Worm (Caenorhabditis elegans) whole organism, young adult: ENCODE measurements around the gene tsr-1.

Experiments
- F33H1.4 ChIP-seq: fragments of 200-800 bp; sonication (Bioruptor generic); IDR thresholded peaks from 2 replicates; pipeline ENCODE4 v1.3.6; 2022; ENCODE audit warnings: missing genetic modification reagents, missing genetic modification characterization, missing compliant biosample characterization
- T07F8.4 ChIP-seq: sonication (generic microtip); optimal IDR thresholded peaks from 2 replicates; lab custom pipeline; 2016; ENCODE audit warnings: mild to moderate bottlenecking, missing genetic modification characterization, moderate library complexity, missing compliant biosample characterization
- T26A5.8 ChIP-seq: sonication (generic microtip); optimal IDR thresholded peaks from 2 replicates; lab custom pipeline; 2016; ENCODE audit warnings: missing genetic modification characterization, missing compliant biosample characterization
- Y67H2A.10 ChIP-seq: fragments of 200-800 bp; sonication (Bioruptor generic); conservative IDR thresholded peaks from 2 replicates; pipeline ENCODE4 v1.3.6; 2022; ENCODE audit warnings: missing genetic modification reagents, missing genetic modification characterization, missing compliant biosample characterization
- Y79H2A.3 ChIP-seq: fragments of 200-800 bp; sonication (Bioruptor generic); conservative IDR thresholded peaks from 2 replicates; pipeline ENCODE4 v1.3.6; 2022; ENCODE audit warnings: missing genetic modification reagents, missing genetic modification characterization, missing compliant biosample characterization
- Y95B8A.8 ChIP-seq: fragments of 200-800 bp; sonication (Bioruptor generic); IDR thresholded peaks from 2 replicates; pipeline ENCODE4 v1.3.6; 2022; ENCODE audit warnings: missing genetic modification reagents, missing genetic modification characterization, missing compliant biosample characterization
- akir-1 ChIP-seq: fragments of 200-800 bp; sonication (Bioruptor generic); optimal IDR thresholded peaks from 2 replicates; lab custom pipeline; 2018; ENCODE audit warnings: mild to moderate bottlenecking, missing genetic modification characterization, moderate library complexity, missing compliant biosample characterization
- ama-1 ChIP-seq, 3 experiments: fragments of 150-350 bp in 1 of 3; sonication (generic microtip) in 2 of 3; optimal IDR thresholded peaks; 2 replicates each; lab custom pipeline; 2014 to 2018; ENCODE audit warnings: missing biosample characterization in 2 of 3, missing genetic modification characterization in 2 of 3, missing genetic modification reagents in 2 of 3
- atf-7 ChIP-seq: sonication (generic microtip); optimal IDR thresholded peaks from 2 replicates; lab custom pipeline; 2017; ENCODE audit warnings: mild to moderate bottlenecking, missing genetic modification characterization, missing compliant biosample characterization
- bed-2 ChIP-seq: fragments of 200-800 bp; sonication (Bioruptor generic); IDR thresholded peaks from 2 replicates; pipeline ENCODE4 v1.3.6; 2022; ENCODE audit warnings: missing genetic modification reagents, missing genetic modification characterization, missing compliant biosample characterization
- ccch-3 ChIP-seq: fragments of 200-800 bp; sonication (Bioruptor generic); optimal IDR thresholded peaks from 2 replicates; lab custom pipeline; 2018; ENCODE audit warnings: mild to moderate bottlenecking, missing genetic modification characterization, missing compliant biosample characterization
- cebp-1 ChIP-seq, 2 experiments: fragments of 200-800 bp in 1 of 2; sonication (Bioruptor generic) in 1 of 2; sonication (generic microtip) in 1 of 2; IDR thresholded peaks in 1 of 2; optimal IDR thresholded peaks in 1 of 2; 2 replicates each; pipeline versions ENCODE4 v1.3.6 to Lab custom; 2017 to 2022; ENCODE audit warnings: missing compliant biosample characterization in 2 of 2, missing genetic modification characterization in 2 of 2, mild to moderate bottlenecking in 1 of 2, missing genetic modification reagents in 1 of 2, moderate library complexity in 1 of 2
- ceh-79 ChIP-seq: sonication (generic microtip); optimal IDR thresholded peaks from 2 replicates; lab custom pipeline; 2017; ENCODE audit warnings: mild to moderate bottlenecking, missing genetic modification characterization, missing compliant biosample characterization
- fkh-3 ChIP-seq: sonication (generic microtip); optimal IDR thresholded peaks from 2 replicates; lab custom pipeline; 2016; ENCODE audit warnings: mild to moderate bottlenecking, missing genetic modification characterization, missing compliant biosample characterization
- gei-17 ChIP-seq: fragments of 200-800 bp; sonication (Bioruptor generic); optimal IDR thresholded peaks from 2 replicates; lab custom pipeline; 2018; ENCODE audit warnings: mild to moderate bottlenecking, missing genetic modification characterization, missing compliant biosample characterization
- him-1 ChIP-seq: sonication (generic microtip); optimal IDR thresholded peaks from 2 replicates; lab custom pipeline; 2016; ENCODE audit warnings: missing genotype, missing genetic modification reagents, missing genetic modification characterization, missing compliant biosample characterization
- hlh-26 ChIP-seq: fragments of 200-800 bp; sonication (Bioruptor generic); conservative IDR thresholded peaks from 2 replicates; pipeline ENCODE4 v1.3.6; 2022; ENCODE audit warnings: missing genetic modification reagents, missing genetic modification characterization, missing compliant biosample characterization
- hmg-1.2 ChIP-seq: fragments of 200-800 bp; sonication (Bioruptor generic); IDR thresholded peaks from 2 replicates; pipeline ENCODE4 v1.3.6; 2022; ENCODE audit warnings: missing genetic modification reagents, missing genetic modification characterization, missing compliant biosample characterization
- lag-1 ChIP-seq: fragments of 200-800 bp; sonication (Bioruptor generic); IDR thresholded peaks from 2 replicates; pipeline ENCODE4 v1.3.6; 2022; ENCODE audit warnings: missing genetic modification reagents, missing genetic modification characterization, missing compliant biosample characterization
- lin-35 ChIP-seq, 3 experiments: fragments of 150-350 bp in 2 of 3; sonication (generic microtip) in 1 of 3; optimal IDR thresholded peaks; 2 replicates each; lab custom pipeline; 2014 to 2018; ENCODE audit warnings: missing biosample characterization in 3 of 3, missing genetic modification characterization in 3 of 3, missing genetic modification reagents in 3 of 3
- madf-10 ChIP-seq: sonication (generic microtip); optimal IDR thresholded peaks from 2 replicates; lab custom pipeline; 2016; ENCODE audit warnings: mild to moderate bottlenecking, missing genetic modification characterization, missing compliant biosample characterization
- madf-6 ChIP-seq: fragments of 200-800 bp; sonication (Bioruptor generic); IDR thresholded peaks from 2 replicates; pipeline ENCODE4 v1.3.6; 2022; ENCODE audit warnings: missing genetic modification reagents, missing genetic modification characterization, missing compliant biosample characterization
- madf-8 ChIP-seq: fragments of 200-800 bp; sonication (Bioruptor generic); conservative IDR thresholded peaks from 2 replicates; pipeline ENCODE4 v1.3.6; 2022; ENCODE audit warnings: missing genetic modification reagents, missing genetic modification characterization, missing compliant biosample characterization
- mes-4 ChIP-seq: sonication (generic microtip); optimal IDR thresholded peaks from 2 replicates; lab custom pipeline; 2016; ENCODE audit warnings: missing genotype, missing genetic modification characterization, missing compliant biosample characterization
- nfya-1 ChIP-seq: sonication (generic microtip); optimal IDR thresholded peaks from 2 replicates; lab custom pipeline; 2017; ENCODE audit warnings: antibody characterized with exemption, missing compliant biosample characterization, missing genetic modification characterization, borderline replicate concordance; ENCODE audit not compliant: insufficient read depth
- nfyb-1 ChIP-seq: fragments of 200-800 bp; sonication (Bioruptor generic); IDR thresholded peaks from 2 replicates; pipeline ENCODE4 v1.3.6; 2022; ENCODE audit warnings: missing genetic modification reagents, missing genetic modification characterization, missing compliant biosample characterization
- nhr-120 ChIP-seq: fragments of 200-800 bp; sonication (Bioruptor generic); IDR thresholded peaks from 2 replicates; pipeline ENCODE4 v1.3.6; 2022; ENCODE audit warnings: missing genetic modification characterization, missing compliant biosample characterization
- nhr-179 ChIP-seq: sonication (generic microtip); optimal IDR thresholded peaks from 2 replicates; lab custom pipeline; 2016; ENCODE audit warnings: mild to moderate bottlenecking, missing genetic modification characterization, missing compliant biosample characterization
- nhr-80 ChIP-seq: sonication (generic microtip); optimal IDR thresholded peaks from 2 replicates; lab custom pipeline; 2016; ENCODE audit warnings: missing genetic modification characterization, missing compliant biosample characterization
- rcor-1 ChIP-seq: fragments of 200-800 bp; sonication (Bioruptor generic); IDR thresholded peaks from 2 replicates; pipeline ENCODE4 v1.3.6; 2022; ENCODE audit warnings: missing genetic modification reagents, missing genetic modification characterization, missing compliant biosample characterization
- sdz-38 ChIP-seq: sonication (generic microtip); optimal IDR thresholded peaks from 2 replicates; lab custom pipeline; 2016; ENCODE audit warnings: missing genotype, missing genetic modification characterization, missing compliant biosample characterization
- snpc-4 ChIP-seq, 5 experiments: fragments of 150-350 bp in 1 of 5; sonication (generic microtip) in 4 of 5; optimal IDR thresholded peaks; 2 replicates each; lab custom pipeline; 2014 to 2018; ENCODE audit warnings: missing genetic modification characterization in 5 of 5, missing biosample characterization in 3 of 5, antibody characterized with exemption in 2 of 5, mild to moderate bottlenecking in 2 of 5, missing compliant biosample characterization in 2 of 5, missing genotype in 2 of 5, moderate library complexity in 2 of 5, missing genetic modification reagents in 1 of 5
- sptf-2 ChIP-seq: fragments of 200-800 bp; sonication (Bioruptor generic); optimal IDR thresholded peaks from 2 replicates; lab custom pipeline; 2018; ENCODE audit warnings: mild to moderate bottlenecking, missing genetic modification characterization, missing compliant biosample characterization
- tbp1 ChIP-seq: fragments of 200-800 bp; sonication (Bioruptor generic); optimal IDR thresholded peaks from 2 replicates; lab custom pipeline; 2018; ENCODE audit warnings: mild to moderate bottlenecking, missing genetic modification characterization, missing compliant biosample characterization
- tbx-9 ChIP-seq: sonication (generic microtip); optimal IDR thresholded peaks from 2 replicates; lab custom pipeline; 2016; ENCODE audit warnings: borderline replicate concordance, missing genetic modification characterization, inconsistent platforms, missing compliant biosample characterization
- unc-130 ChIP-seq: sonication (generic microtip); optimal IDR thresholded peaks from 2 replicates; lab custom pipeline; 2016; ENCODE audit warnings: missing genetic modification reagents, missing genetic modification characterization, missing compliant biosample characterization
- zfh-2 ChIP-seq: fragments of 200-800 bp; sonication (Bioruptor generic); conservative IDR thresholded peaks from 2 replicates; pipeline ENCODE4 v1.3.6; 2022; ENCODE audit warnings: missing genetic modification reagents, missing genetic modification characterization, missing compliant biosample characterization
- ztf-6 ChIP-seq: fragments of 200-800 bp; sonication (Bioruptor generic); IDR thresholded peaks from 2 replicates; pipeline ENCODE4 v1.3.6; 2022; ENCODE audit warnings: missing genetic modification reagents, missing genetic modification characterization, missing compliant biosample characterization

Gene tsr-1

DNA sequence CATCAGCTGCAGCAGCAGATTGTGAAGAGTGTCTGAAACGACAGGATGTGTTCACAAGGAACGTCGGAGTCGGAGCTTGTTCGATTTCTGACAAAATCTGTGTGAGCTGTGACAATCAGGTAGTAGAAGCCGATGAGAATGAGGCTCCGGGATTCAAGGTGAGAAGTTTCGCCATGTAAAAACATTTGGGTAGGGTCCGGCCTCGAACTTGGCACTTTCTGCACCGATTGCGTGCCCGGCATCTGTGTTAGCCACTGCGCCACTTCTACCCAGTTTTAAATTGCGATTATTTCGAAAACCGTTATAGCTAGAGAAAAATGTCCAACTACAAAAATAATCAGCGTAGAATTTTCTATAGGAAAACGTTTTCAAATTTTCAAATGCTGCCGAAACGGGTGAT, 26.4 kb downstream of the tsr-1 start:
- TF ChIP-seq mes-4 (no peak), akir-1 (no peak), Y67H2A.10 (GFP tag; lab: Robert Waterston, UW) (no peak), him-1 (tag; lab: Kevin White, UChicago) (no peak), sdz-38 (tag; lab: Kevin White, UChicago) (no peak), Y95B8A.8 (GFP tag; lab: Robert Waterston, UW) (no peak), madf-8 (no peak), nfya-1 (no peak), tbx-9 (tag; lab: Kevin White, UChicago) (no peak), lag-1 (GFP tag; lab: Robert Waterston, UW) (no peak), cebp-1 (GFP tag; IDR thresholded peaks at IDR 0.05; lab: Robert Waterston, UW) (no peak), cebp-1 (tag; optimal IDR thresholded peaks at IDR 0.05; lab: Kevin White, UChicago) (no peak), ceh-79 (tag; lab: Kevin White, UChicago) (no peak), ccch-3 (no peak), F33H1.4 (GFP tag; lab: Robert Waterston, UW) (no peak), nfyb-1 (GFP tag; lab: Robert Waterston, UW) (no peak)

DNA sequence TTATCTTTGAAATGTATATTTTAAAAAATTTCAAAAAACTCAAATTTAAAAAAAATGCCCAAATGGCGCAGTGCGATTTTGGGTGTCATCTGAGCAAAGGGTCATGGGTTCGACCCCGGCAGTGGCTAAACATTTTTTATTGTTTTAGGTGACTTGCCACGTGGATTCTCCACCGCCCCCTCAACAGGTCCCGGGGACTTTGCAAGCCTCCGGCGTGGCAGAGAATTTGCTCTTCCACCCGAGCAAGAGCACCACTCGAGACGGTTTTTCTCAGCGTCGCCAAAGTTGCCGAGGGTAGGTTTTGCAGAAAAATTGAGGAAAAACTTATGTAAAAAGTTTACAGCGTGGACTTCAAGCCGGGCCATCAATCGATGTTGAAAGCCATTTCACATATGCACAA, 28.0 kb downstream of the tsr-1 start:
- TF ChIP-seq unc-130 (no peak), ztf-6 (GFP tag; lab: Robert Waterston, UW) (no peak), T07F8.4 (tag; lab: Kevin White, UChicago) (no peak), nhr-120 (GFP tag; lab: Robert Waterston, UW) (no peak), Y79H2A.3 (GFP tag; lab: Robert Waterston, UW) (no peak), zfh-2 (GFP tag; lab: Robert Waterston, UW) (peak; percentile 55; the same call in 1 of the 2 replicates), gei-17 (GFP tag; lab: Kevin White, UChicago) (no peak)

DNA sequence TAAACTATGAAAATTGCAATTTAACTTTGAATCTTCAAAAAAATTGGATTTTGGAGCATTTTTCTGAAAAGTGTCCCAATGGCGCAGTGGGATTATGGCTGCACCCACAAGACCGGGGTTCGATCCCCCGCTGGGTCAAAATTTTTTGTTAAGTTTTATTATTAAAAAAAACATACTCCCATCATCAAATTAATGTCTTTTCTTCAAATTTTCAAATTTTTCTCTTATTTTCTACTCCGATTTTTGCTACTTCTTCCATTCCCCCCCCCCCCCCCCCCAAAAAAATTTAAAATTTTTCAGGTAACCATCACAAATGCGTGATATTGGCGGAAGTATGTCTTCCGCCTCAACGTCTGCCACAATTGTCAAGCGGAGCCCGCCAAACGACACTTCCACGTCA, 30.2 kb downstream of the tsr-1 start, which contains the start of gene vab-19:
Gene vab-19 (plus strand): TSS at position 301 of the 400 bp plus-strand sequence.
- no peak for TF ChIP-seq akir-1
- TF ChIP-seq madf-10 (tag; lab: Kevin White, UChicago), result no peak
- no peak for TF ChIP-seq nhr-179 (tag; lab: Kevin White, UChicago)
- TF ChIP-seq T07F8.4 (tag; lab: Kevin White, UChicago), result no peak
- no peak for TF ChIP-seq hlh-26 (GFP tag; lab: Robert Waterston, UW)
- no peak for TF ChIP-seq tbp1 (GFP tag; lab: Kevin White, UChicago)
- TF ChIP-seq T26A5.8 (tag; lab: Kevin White, UChicago), result no peak
- no peak for TF ChIP-seq gei-17 (GFP tag; lab: Kevin White, UChicago)
- TF ChIP-seq snpc-4 (GFP tag; optimal IDR thresholded peaks at IDR 0.05; lab: Kevin White, UChicago), result no peak
- no peak for TF ChIP-seq snpc-4 (tag; optimal IDR thresholded peaks at IDR 0.05; lab: Kevin White, UChicago)
- TF ChIP-seq tbx-9 (tag; lab: Kevin White, UChicago), result no peak
- TF ChIP-seq rcor-1, result no peak

DNA sequence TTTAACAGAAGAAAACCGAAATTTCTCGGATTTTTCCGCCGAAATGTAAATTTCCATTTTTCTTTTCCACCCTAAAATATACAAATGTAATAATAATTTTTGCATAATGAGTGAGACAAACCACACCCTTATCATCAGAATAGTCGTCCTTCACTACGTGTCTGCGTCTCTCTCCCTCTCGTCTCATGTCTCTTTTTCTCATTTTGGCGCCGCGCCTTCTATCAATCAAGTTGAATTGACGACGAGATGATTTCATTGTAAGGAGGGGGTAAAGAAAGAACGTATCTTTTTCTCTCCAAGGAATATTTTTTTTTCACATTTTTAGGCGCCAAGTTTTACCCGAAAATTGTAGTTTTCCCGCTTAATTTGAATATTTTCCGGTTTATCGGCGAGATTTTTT, 30.9 kb downstream of the tsr-1 start:
- TF ChIP-seq nhr-80 (tag; lab: Kevin White, UChicago) (peak; percentile 30), sptf-2 (GFP tag; lab: Kevin White, UChicago) (no peak)

DNA sequence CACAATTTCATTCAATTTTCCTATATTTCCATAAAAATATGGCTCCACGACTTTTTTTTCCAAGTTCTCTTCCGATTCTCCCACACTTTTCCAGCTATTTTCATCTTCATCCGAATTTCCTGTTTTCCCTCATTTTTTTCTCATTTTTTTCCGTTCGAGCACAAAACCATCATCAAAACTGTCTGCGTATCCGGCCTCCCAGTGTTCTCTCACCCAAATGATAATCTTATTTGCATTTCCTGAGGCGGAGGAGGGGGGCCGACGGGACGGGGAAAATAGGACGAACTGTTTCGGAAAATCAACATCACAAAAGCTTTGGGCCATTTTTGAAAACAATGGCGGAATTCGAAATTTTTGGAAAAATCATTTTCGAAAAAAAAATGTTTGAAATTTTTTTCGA, 32.9 kb downstream of the tsr-1 start:
- TF ChIP-seq hmg-1.2 (peak; percentile 51), lin-35 (GFP tag; optimal IDR thresholded peaks at IDR 0.05; lab: Kevin White, UChicago) (no peak), bed-2 (GFP tag; lab: Robert Waterston, UW) (no peak), fkh-3 (tag; lab: Kevin White, UChicago) (no peak), madf-6 (no peak), atf-7 (tag; lab: Kevin White, UChicago) (no peak), ama-1 (optimal IDR thresholded peaks at IDR 0.05; lab: Kevin White, UChicago) (no peak), ama-1 (GFP tag; optimal IDR thresholded peaks at IDR 0.05; lab: Kevin White, UChicago) (no peak)
